Worm (Caenorhabditis elegans) whole organism, L4 larva: ENCODE data around the gene mml-1.
A peak's percentile ranks its signal among the peaks of the same experiment; 100 is the strongest.

Experiments
- F10B5.3 ChIP-seq: sonication (generic microtip); optimal IDR thresholded peaks from 2 replicates; lab custom pipeline; 2016; ENCODE audit warnings: mild to moderate bottlenecking, missing genetic modification characterization, missing compliant biosample characterization
- Y75B8A.6 ChIP-seq: fragments of 200-800 bp; sonication (Bioruptor generic); IDR thresholded peaks from 2 replicates; pipeline ENCODE4 v1.3.6; 2022; ENCODE audit warnings: missing genetic modification reagents, missing genetic modification characterization, missing compliant biosample characterization
- ama-1 ChIP-seq: fragments of 150-350 bp; optimal IDR thresholded peaks from 2 replicates; lab custom pipeline; 2014; ENCODE audit warnings: inconsistent platforms, mixed read lengths
- ceh-28 ChIP-seq: fragments of 150-350 bp; optimal IDR thresholded peaks from 2 replicates; lab custom pipeline; 2014; ENCODE audit warnings: missing biosample characterization, missing genetic modification reagents, missing genetic modification characterization
- dmd-6 ChIP-seq: fragments of 200-800 bp; sonication (Bioruptor generic); IDR thresholded peaks from 2 replicates; pipeline ENCODE4 v1.3.6; 2022; ENCODE audit warnings: missing genetic modification reagents, missing genetic modification characterization, missing compliant biosample characterization
- lin-29 ChIP-seq: fragments of 200-800 bp; sonication (Bioruptor generic); IDR thresholded peaks from 2 replicates; pipeline ENCODE4 v1.3.6; 2022; ENCODE audit warnings: missing genetic modification reagents, missing genetic modification characterization, missing compliant biosample characterization
- lir-3 ChIP-seq: sonication (generic microtip); optimal IDR thresholded peaks from 2 replicates; lab custom pipeline; 2016; ENCODE audit warnings: mild to moderate bottlenecking, missing genetic modification characterization, missing compliant biosample characterization
- lsy-2 ChIP-seq, 2 experiments: fragments of 150-350 bp in 1 of 2; sonication (generic microtip) in 1 of 2; optimal IDR thresholded peaks; 2 replicates each; lab custom pipeline; 2014 to 2017; ENCODE audit warnings: missing biosample characterization in 2 of 2, missing genetic modification characterization in 2 of 2
- nhr-11 ChIP-seq: fragments of 150-350 bp; optimal IDR thresholded peaks from 2 replicates; lab custom pipeline; 2014; ENCODE audit warnings: missing biosample characterization, missing genetic modification characterization
- nhr-41 ChIP-seq: fragments of 200-800 bp; sonication (Bioruptor generic); IDR thresholded peaks from 2 replicates; pipeline ENCODE4 v1.3.6; 2022; ENCODE audit warnings: missing genetic modification reagents, missing genetic modification characterization, missing compliant biosample characterization
- php-3 ChIP-seq: fragments of 200-800 bp; sonication (Bioruptor generic); IDR thresholded peaks from 2 replicates; pipeline ENCODE4 v1.3.6; 2022; ENCODE audit warnings: missing genetic modification reagents, missing genetic modification characterization, missing compliant biosample characterization
- pqm-1 ChIP-seq: sonication (generic microtip); optimal IDR thresholded peaks from 2 replicates; lab custom pipeline; 2017; ENCODE audit warnings: missing biosample characterization, missing genetic modification characterization
- skn-1 ChIP-seq: fragments of 150-350 bp; optimal IDR thresholded peaks from 2 replicates; lab custom pipeline; 2014; ENCODE audit warnings: missing biosample characterization, missing genetic modification characterization
- unc-62 ChIP-seq, 3 experiments: fragments of 150-350 bp in 1 of 3; sonication (generic microtip); optimal IDR thresholded peaks in 2 of 3; peaks in 1 of 3; 1 replicate in 1 of 3; 2 replicates in 2 of 3; lab custom pipeline; 2014 to 2017; ENCODE audit warnings: missing biosample characterization in 3 of 3, missing genetic modification characterization in 3 of 3, missing genetic modification reagents in 3 of 3, missing genotype in 1 of 3

DNA sequence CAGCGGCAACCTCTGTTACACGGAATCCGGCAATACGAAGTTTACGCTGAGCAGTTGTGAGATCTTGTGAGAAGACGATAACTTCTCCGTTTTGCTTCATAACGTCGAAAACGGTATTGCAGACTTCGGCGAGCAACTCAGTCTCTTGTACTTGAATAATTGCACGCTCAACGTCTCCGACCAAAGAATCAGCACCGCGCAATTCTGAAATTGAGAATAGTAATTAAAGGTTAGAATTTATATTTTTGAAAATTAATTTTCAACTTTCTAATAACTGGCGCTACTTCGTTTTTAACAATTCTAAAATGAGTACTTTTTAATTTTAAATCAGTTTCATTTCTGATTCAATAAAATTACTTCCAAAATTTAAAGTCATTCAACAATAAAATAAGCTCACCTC lies 4.0 kb upstream of the mml-1 start:
- TF ChIP-seq F10B5.3 (tag; lab: Kevin White, UChicago) (no peak), lir-3 (tag; lab: Kevin White, UChicago) (no peak), pqm-1 (tag; lab: Kevin White, UChicago) (no peak), lsy-2 (tag; optimal IDR thresholded peaks at IDR 0.05; lab: Kevin White, UChicago) (no peak), lin-29 (no peak), ceh-28 (tag; lab: Kevin White, UChicago) (no peak), unc-62 (GFP tag; optimal IDR thresholded peaks at IDR 0.05 in 1 of 2; lab: Kevin White, UChicago) (peak in 1 of 2 experiments; percentile 91), unc-62 (tag; optimal IDR thresholded peaks at IDR 0.05; lab: Kevin White, UChicago) (no peak), nhr-11 (tag; lab: Kevin White, UChicago) (no peak), nhr-41 (GFP tag; lab: Robert Waterston, UW) (no peak), Y75B8A.6 (GFP tag; lab: Robert Waterston, UW) (no peak), dmd-6 (GFP tag; lab: Robert Waterston, UW) (no peak), ama-1 (no peak), skn-1 (tag; lab: Kevin White, UChicago) (no peak), php-3 (GFP tag; lab: Robert Waterston, UW) (no peak)
